Fruit fly (Drosophila melanogaster): Measurements from ENCODE around the gene Tango14.

Tango14 gene

dm6 chr2L:1172704-1173107 is 14.2 kb downstream of the Tango14 start, which contains the start of the genes Charon and CG4887 (continued):
- TF ChIP-seq CG10147 (GFP tag; optimal IDR thresholded peaks at IDR 0.05) (no peak), CG4404 (GFP tag; IDR thresholded peaks at IDR 0.05) (peak; percentile 82), CG15073 (GFP tag; optimal IDR thresholded peaks at IDR 0.05) (no peak), hth (optimal IDR thresholded peaks at IDR 0.05) (no peak), sim (GFP tag; IDR thresholded peaks at IDR 0.05) (no peak), CG4282 (GFP tag; optimal IDR thresholded peaks at IDR 0.05) (peak; percentile 62), CG1647 (GFP tag; optimal IDR thresholded peaks at IDR 0.05) (peak; percentile 76), Hey (tag; optimal IDR thresholded peaks at IDR 0.05) (no peak), ERR (GFP tag; optimal IDR thresholded peaks at IDR 0.05) (peak; percentile 67), Elba2 (GFP tag; optimal IDR thresholded peaks at IDR 0.05) (peak; percentile 87), crol (GFP tag; IDR thresholded peaks at IDR 0.05) (no peak), Gug (GFP tag; IDR thresholded peaks at IDR 0.05) (peak; percentile 83), lmd (GFP tag; IDR thresholded peaks at IDR 0.05) (peak; percentile 84), mam (GFP tag; optimal IDR thresholded peaks at IDR 0.05) (peak; percentile 92), CG10274 (GFP tag; optimal IDR thresholded peaks at IDR 0.05) (peak; percentile 3), sisA (GFP tag; IDR thresholded peaks at IDR 0.05) (peak; percentile 87), trh (GFP tag; optimal IDR thresholded peaks at IDR 0.05) (peak; percentile 73), CG1233 (GFP tag; optimal IDR thresholded peaks at IDR 0.05) (peak; percentile 76), CrebB (tag; optimal IDR thresholded peaks at IDR 0.05) (peak; percentile 52), mld (GFP tag; IDR thresholded peaks at IDR 0.05; ENCODE audit: partially characterized antibody) (no peak), Nf-YC (tag; optimal IDR thresholded peaks at IDR 0.05) (no peak), CHES-1-like (GFP tag; optimal IDR thresholded peaks at IDR 0.05) (peak; percentile 91), pum (GFP tag; optimal IDR thresholded peaks at IDR 0.05) (peak; percentile 90), NfI (GFP tag; optimal IDR thresholded peaks at IDR 0.05) (peak; percentile 85), nau (GFP tag; optimal IDR thresholded peaks at IDR 0.05) (no peak), CG11398 (GFP tag; optimal IDR thresholded peaks at IDR 0.05) (peak; percentile 67), Ravus (GFP tag; IDR thresholded peaks at IDR 0.05) (no peak; the same call in 1 of the 2 replicates), CG18011 (GFP tag; optimal IDR thresholded peaks at IDR 0.05) (peak; percentile 77), CG5180 (GFP tag; optimal IDR thresholded peaks at IDR 0.05) (no peak), CG3995 (GFP tag; optimal IDR thresholded peaks at IDR 0.05) (peak; percentile 61), wek (GFP tag; optimal IDR thresholded peaks at IDR 0.05) (no peak), B-H2 (GFP tag; optimal IDR thresholded peaks at IDR 0.05) (peak; percentile 89), dpn (GFP tag; optimal IDR thresholded peaks at IDR 0.05) (peak; percentile 87 to 88), CG13287 (GFP tag; IDR thresholded peaks at IDR 0.05; ENCODE audit: partially characterized antibody) (peak; percentile 80), Mes4 (GFP tag; optimal IDR thresholded peaks at IDR 0.05) (peak; percentile 67), cas (GFP tag; IDR thresholded peaks at IDR 0.05) (no peak), CG14667 (GFP tag; IDR thresholded peaks at IDR 0.05) (peak; percentile 68), CG12071 (GFP tag; optimal IDR thresholded peaks at IDR 0.05) (no peak), amos (GFP tag; IDR thresholded peaks at IDR 0.05; ENCODE audit: partially characterized antibody) (peak; percentile 48), CG18619 (GFP tag; optimal IDR thresholded peaks at IDR 0.05) (peak; percentile 66), CG3281 (GFP tag; optimal IDR thresholded peaks at IDR 0.05) (peak; percentile 80), CG6791 (GFP tag; IDR thresholded peaks at IDR 0.05; ENCODE audit: partially characterized antibody) (0 out of 3 replicates have a peak, but pooled peaks have one; percentile 37), CG31388 (GFP tag; optimal IDR thresholded peaks at IDR 0.05) (peak; percentile 57), CG12219 (GFP tag; optimal IDR thresholded peaks at IDR 0.05) (no peak), stwl (tag; optimal IDR thresholded peaks at IDR 0.05) (peak; percentile 77), CG10543 (GFP tag; optimal IDR thresholded peaks at IDR 0.05) (peak; percentile 88), unpg (GFP tag; optimal IDR thresholded peaks at IDR 0.05) (no peak), Neu2 (GFP tag; optimal IDR thresholded peaks at IDR 0.05; ENCODE audit: borderline replicate concordance) (peak; percentile 49), CG6272 (GFP tag; IDR thresholded peaks at IDR 0.05) (peak; percentile 77), CG6683 (GFP tag; optimal IDR thresholded peaks at IDR 0.05) (peak; percentile 66), CkIIα-i1 (GFP tag; IDR thresholded peaks at IDR 0.05) (no peak)
